Fruit fly (Drosophila melanogaster): ENCODE results near the gene Gr10a.
A peak's percentile ranks its signal among the peaks of the same experiment; 100 is the strongest.

Gr10a gene

DNA sequence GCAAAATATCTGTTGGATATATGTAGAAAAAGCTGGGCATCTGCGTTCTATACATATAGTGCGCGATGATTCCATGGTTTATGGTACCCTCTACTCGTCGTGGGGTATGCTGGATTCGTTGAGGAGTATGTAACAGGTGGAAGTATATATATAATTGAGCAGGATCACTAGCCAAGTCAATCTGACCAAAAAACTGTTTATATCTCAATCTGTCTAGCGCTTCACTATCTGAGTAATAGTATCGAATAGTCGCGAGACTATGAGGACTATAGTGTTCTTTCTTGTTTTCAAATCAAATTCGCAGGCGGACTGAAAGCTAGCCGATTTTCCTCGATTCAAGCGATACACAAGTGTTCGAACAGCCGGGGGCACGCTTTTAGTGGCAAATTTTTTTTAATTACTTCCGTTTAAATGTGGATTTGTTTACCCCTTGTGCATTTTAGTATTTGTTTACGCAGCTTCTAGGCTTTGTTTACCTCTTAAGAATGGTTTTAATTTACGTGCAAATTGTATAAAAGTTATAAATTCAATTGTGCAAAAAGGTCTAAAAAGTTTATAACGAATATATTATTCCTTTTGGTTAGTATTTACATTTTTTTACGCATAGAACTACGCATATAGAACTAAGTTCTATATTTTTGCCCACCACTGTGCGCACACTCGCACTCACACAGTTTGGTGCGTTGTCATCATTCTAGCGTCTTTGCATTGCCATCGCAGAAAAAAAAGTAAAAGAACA is 26.4 kb downstream of the Gr10a start (continued):
- TF ChIP-seq HLHmδ (GFP tag; optimal IDR thresholded peaks at IDR 0.05), result no peak
- peak; percentile 88 for TF ChIP-seq CG2889 (GFP tag; IDR thresholded peaks at IDR 0.05)
- peak; percentile 79; the same call in 2 of the 3 replicates for TF ChIP-seq CG3726 (GFP tag; IDR thresholded peaks at IDR 0.05)
- TF ChIP-seq Lhr (GFP tag; optimal IDR thresholded peaks at IDR 0.05), result peak; percentile 41
- TF ChIP-seq bcd (GFP tag; optimal IDR thresholded peaks at IDR 0.05), result peak; percentile 77
- peak; percentile 57 for TF ChIP-seq CG18764 (GFP tag; optimal IDR thresholded peaks at IDR 0.05)
- TF ChIP-seq CG4820 (GFP tag; optimal IDR thresholded peaks at IDR 0.05), result peak; percentile 64
- peak; percentile 68 for TF ChIP-seq fd96Cb (tag; optimal IDR thresholded peaks at IDR 0.05)
- no peak for TF ChIP-seq MESR4 (GFP tag; optimal IDR thresholded peaks at IDR 0.05)
- TF ChIP-seq CG13894 (tag; optimal IDR thresholded peaks at IDR 0.05), result peak; percentile 58
- TF ChIP-seq emc (GFP tag; optimal IDR thresholded peaks at IDR 0.05), result peak; percentile 24
- TF ChIP-seq Gug (GFP tag; IDR thresholded peaks at IDR 0.05), result peak; percentile 79
- no peak for TF ChIP-seq pfk (GFP tag; optimal IDR thresholded peaks at IDR 0.05)
- peak; percentile 86 for TF ChIP-seq sisA (GFP tag; IDR thresholded peaks at IDR 0.05)
- TF ChIP-seq lbe (GFP tag; optimal IDR thresholded peaks at IDR 0.05), result no peak
- peak; percentile 77 for TF ChIP-seq caup (GFP tag; optimal IDR thresholded peaks at IDR 0.05; ENCODE audit: severe bottlenecking)
- TF ChIP-seq H15 (GFP tag; IDR thresholded peaks at IDR 0.05), result peak; percentile 75; the same call in 2 of the 3 replicates
- peak; percentile 45 for TF ChIP-seq Mad (GFP tag; optimal IDR thresholded peaks at IDR 0.05)
- peak; percentile 81 for TF ChIP-seq E2f1 (GFP tag; IDR thresholded peaks at IDR 0.05)
- peak; percentile 79 for TF ChIP-seq CG6689 (GFP tag; IDR thresholded peaks at IDR 0.05)
- TF ChIP-seq fu2 (GFP tag; optimal IDR thresholded peaks at IDR 0.05), result peak; percentile 51
- TF ChIP-seq CG17802 (tag; optimal IDR thresholded peaks at IDR 0.05), result peak; percentile 47
- peak; percentile 80 for TF ChIP-seq CG14667 (GFP tag; IDR thresholded peaks at IDR 0.05)
- 0 out of 4 replicates have a peak, but pooled peaks have one; percentile 20 for TF ChIP-seq chinmo (GFP tag; IDR thresholded peaks at IDR 0.05; ENCODE audit: partially characterized antibody)
- peak; percentile 44 for TF ChIP-seq CG10462 (GFP tag; optimal IDR thresholded peaks at IDR 0.05)
- peak; percentile 51; the same call in 1 of the 2 replicates for TF ChIP-seq CkIIα-i1 (GFP tag; IDR thresholded peaks at IDR 0.05)
- peak; percentile 93 for TF ChIP-seq slbo (GFP tag; IDR thresholded peaks at IDR 0.05)
- TF ChIP-seq Bdp1 (GFP tag; optimal IDR thresholded peaks at IDR 0.05), result peak; percentile 70
- peak; percentile 63 for TF ChIP-seq CG11723 (GFP tag; optimal IDR thresholded peaks at IDR 0.05)
- peak; percentile 11 for TF ChIP-seq CG15011 (GFP tag; optimal IDR thresholded peaks at IDR 0.05)
- peak; percentile 87 for TF ChIP-seq ind (GFP tag; optimal IDR thresholded peaks at IDR 0.05)
- TF ChIP-seq cato (GFP tag; optimal IDR thresholded peaks at IDR 0.05; ENCODE audit: borderline replicate concordance), result peak; percentile 44
- TF ChIP-seq jumu (GFP tag; optimal IDR thresholded peaks at IDR 0.05), result peak; percentile 84
- peak; percentile 67 for TF ChIP-seq CG5245 (GFP tag; optimal IDR thresholded peaks at IDR 0.05)
- no peak for TF ChIP-seq B-H2 (GFP tag; optimal IDR thresholded peaks at IDR 0.05)
- peak; percentile 85 for TF ChIP-seq CG17328 (GFP tag; IDR thresholded peaks at IDR 0.05)
- peak; percentile 57 for TF ChIP-seq Fer2 (tag; optimal IDR thresholded peaks at IDR 0.05)
- TF ChIP-seq vfl (GFP tag; optimal IDR thresholded peaks at IDR 0.05), result peak; percentile 58
- TF ChIP-seq Sox100B (GFP tag; optimal IDR thresholded peaks at IDR 0.05), result peak; percentile 76
- peak; percentile 94 for TF ChIP-seq CG11456 (GFP tag; IDR thresholded peaks at IDR 0.05)
- peak; percentile 66 for TF ChIP-seq Max (GFP tag; optimal IDR thresholded peaks at IDR 0.05)
- peak; percentile 4 for TF ChIP-seq pzg (GFP tag; optimal IDR thresholded peaks at IDR 0.05)
- TF ChIP-seq unpg (GFP tag; optimal IDR thresholded peaks at IDR 0.05), result peak; percentile 75
- no peak for TF ChIP-seq stwl (tag; optimal IDR thresholded peaks at IDR 0.05)
- TF ChIP-seq insv (GFP tag; optimal IDR thresholded peaks at IDR 0.05), result no peak
- TF ChIP-seq CG15514 (GFP tag; optimal IDR thresholded peaks at IDR 0.05), result peak; percentile 67
- no peak for TF ChIP-seq hkb (optimal IDR thresholded peaks at IDR 0.05)
- TF ChIP-seq hkb (GFP tag; IDR thresholded peaks at IDR 0.05), result peak; percentile 87
- peak; percentile 76 for TF ChIP-seq CG17361 (GFP tag; IDR thresholded peaks at IDR 0.05)
